Worm (Caenorhabditis elegans): ENCODE measurements around the gene srh-62.
A peak's percentile ranks its signal among the peaks of the same experiment; 100 is the strongest.

srh-62 gene

ce11 chrV:356959-357702, 45.8 kb downstream of the srh-62 start:
- peak; percentile 65 for TF ChIP-seq nfya-1 (tag; optimal IDR thresholded peaks at IDR 0.05)
- TF ChIP-seq madf-2 (tag; optimal IDR thresholded peaks at IDR 0.05), result no peak

- no peak for TF ChIP-seq madf-2 (tag; optimal IDR thresholded peaks at IDR 0.05)
- no peak for TF ChIP-seq eyg-1 (tag; optimal IDR thresholded peaks at IDR 0.05)
- no peak for TF ChIP-seq K02D7.2 (tag; optimal IDR thresholded peaks at IDR 0.05)
- no peak for TF ChIP-seq pha-2 (tag; optimal IDR thresholded peaks at IDR 0.05)
- TF ChIP-seq pha-4 (tag; optimal IDR thresholded peaks at IDR 0.05), result no peak
Measured at ce11 chrV:351787-352186, 51.1 kb downstream of the srh-62 start.

All from whole organism, late embryonic.